Fruit fly (Drosophila melanogaster): ENCODE data around the gene CG33783.

DNA sequence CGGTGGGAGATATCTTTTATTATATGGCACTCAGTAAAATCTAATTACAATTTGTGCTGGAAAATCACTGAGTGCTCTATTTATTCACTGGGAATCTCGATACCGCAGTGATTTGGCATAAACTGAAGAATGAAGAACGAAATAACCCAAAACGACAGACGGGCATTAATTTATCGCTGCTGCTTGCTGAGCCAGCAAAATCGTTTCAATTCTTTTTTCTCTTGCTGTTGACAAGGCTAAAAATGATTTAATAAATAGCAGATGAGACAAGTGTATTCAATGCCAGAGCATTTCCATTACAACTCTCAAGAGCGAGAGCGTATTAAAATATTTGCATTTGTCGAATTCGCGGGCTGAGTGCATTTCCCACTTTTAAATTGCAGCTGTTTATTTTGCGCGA, 49.2 kb downstream of the CG33783 start:
- TF ChIP-seq pan (optimal IDR thresholded peaks at IDR 0.05) (no peak), psq (optimal IDR thresholded peaks at IDR 0.05) (no peak)

Measured in whole organism.